Fruit fly (Drosophila melanogaster) whole organism, pupa: Measurements from ENCODE around the gene CG5191.

Experiments
- CG10348 ChIP-seq: fragments of 200-800 bp; sonication (Bioruptor generic); IDR thresholded peaks from 2 replicates; pipeline ENCODE4 v1.3.6; 2022; ENCODE audit warnings: missing biosample characterization, missing genetic modification characterization
- CG13204 ChIP-seq: fragments of 200-800 bp; sonication (Bioruptor generic); optimal IDR thresholded peaks from 2 replicates; lab custom pipeline; 2018; ENCODE audit warnings: missing biosample characterization, mild to moderate bottlenecking, missing genetic modification characterization, moderate library complexity
- CG14655 ChIP-seq: fragments of 200-800 bp; sonication (Bioruptor generic); optimal IDR thresholded peaks from 3 replicates; lab custom pipeline; 2017; ENCODE audit warnings: mild to moderate bottlenecking, missing biosample characterization, missing genetic modification reagents, missing genetic modification characterization
- CG15710 ChIP-seq: fragments of 200-800 bp; sonication (Bioruptor generic); optimal IDR thresholded peaks from 2 replicates; lab custom pipeline; 2018; ENCODE audit warnings: missing biosample characterization, mild to moderate bottlenecking, missing genetic modification characterization, moderate library complexity
- CG17806 ChIP-seq: fragments of 200-800 bp; sonication (Bioruptor generic); optimal IDR thresholded peaks from 2 replicates; lab custom pipeline; 2018; ENCODE audit warnings: missing biosample characterization, mild to moderate bottlenecking, missing genetic modification characterization, moderate library complexity
- CG32121 ChIP-seq: fragments of 200-800 bp; sonication (Bioruptor generic); IDR thresholded peaks from 2 replicates; pipeline ENCODE4 v1.3.6; 2022; ENCODE audit warnings: missing biosample characterization, missing genetic modification characterization
- CG9948 ChIP-seq: fragments of 200-800 bp; sonication (Bioruptor generic); optimal IDR thresholded peaks from 2 replicates; lab custom pipeline; 2018; ENCODE audit warnings: missing biosample characterization, mild to moderate bottlenecking, missing genetic modification characterization, moderate library complexity
- D1 ChIP-seq: fragments of 200-800 bp; sonication (Bioruptor generic); optimal IDR thresholded peaks from 2 replicates; lab custom pipeline; 2018; ENCODE audit warnings: missing biosample characterization, mild to moderate bottlenecking, missing genetic modification characterization, moderate library complexity
- Ets98B ChIP-seq: fragments of 200-800 bp; sonication (Bioruptor generic); IDR thresholded peaks from 2 replicates; pipeline ENCODE4 v1.3.6; 2022; ENCODE audit warnings: missing biosample characterization, missing genetic modification characterization
- Pif1A ChIP-seq: fragments of 200-800 bp; sonication (Bioruptor generic); optimal IDR thresholded peaks from 3 replicates; lab custom pipeline; 2016; ENCODE audit warnings: missing biosample characterization, missing genetic modification characterization
- Pif1B ChIP-seq: fragments of 200-800 bp; sonication (Bioruptor generic); optimal IDR thresholded peaks from 3 replicates; lab custom pipeline; 2016; ENCODE audit warnings: missing biosample characterization, missing genetic modification characterization
- Snoo ChIP-seq: fragments of 200-800 bp; sonication (Bioruptor generic); optimal IDR thresholded peaks from 3 replicates; lab custom pipeline; 2017; ENCODE audit warnings: missing biosample characterization, mild to moderate bottlenecking, missing genetic modification characterization, inconsistent platforms
- rn ChIP-seq: fragments of 200-800 bp; sonication (Bioruptor generic); IDR thresholded peaks from 2 replicates; pipeline ENCODE4 v1.3.6; 2022; ENCODE audit warnings: missing biosample characterization, missing genetic modification characterization

DNA sequence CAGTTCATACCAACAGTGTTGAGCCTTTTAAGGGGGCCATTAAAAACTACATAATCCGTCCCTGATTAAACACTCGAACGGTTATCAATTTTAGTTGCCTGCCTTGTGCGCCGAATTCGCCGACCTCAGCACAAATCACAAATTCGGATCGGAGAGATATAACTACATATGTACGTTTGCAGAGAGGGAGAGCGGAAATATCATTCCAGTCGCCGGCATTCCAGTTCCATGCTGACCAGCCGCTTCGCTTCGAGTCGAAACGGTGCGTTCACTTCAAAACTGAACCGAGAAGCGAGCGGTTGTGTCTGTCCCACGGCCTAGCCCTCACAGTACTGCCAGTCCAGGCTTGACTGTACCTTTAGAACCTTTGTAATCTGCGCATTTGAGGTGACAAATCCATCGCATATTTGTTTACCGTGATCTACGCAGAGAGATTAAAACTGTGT is 13.9 kb downstream of the CG5191 start:
- TF ChIP-seq CG32121 (GFP tag; lab: Robert Waterston, UW) = no peak
- TF ChIP-seq Pif1B = no peak
- no peak for TF ChIP-seq CG14655 (GFP tag; lab: Kevin White, UChicago)
- TF ChIP-seq CG10348 (GFP tag; lab: Robert Waterston, UW) = no peak
- no peak for TF ChIP-seq CG15710 (tag; lab: Kevin White, UChicago)
- TF ChIP-seq Snoo = no peak
- TF ChIP-seq CG13204 (GFP tag; lab: Kevin White, UChicago) = no peak
- no peak for TF ChIP-seq Pif1A (GFP tag; lab: Kevin White, UChicago)
- no peak for TF ChIP-seq CG17806
- no peak for TF ChIP-seq CG9948 (tag; lab: Kevin White, UChicago)
- TF ChIP-seq Ets98B = no peak
- no peak for TF ChIP-seq rn (GFP tag; lab: Robert Waterston, UW)
- no peak for TF ChIP-seq D1 (tag; lab: Kevin White, UChicago)
